Worm (Caenorhabditis elegans) whole organism, L4/young adult: ENCODE results near the gene try-5.

Experiments used
- W03F9.2 ChIP-seq: fragments of 150-350 bp; optimal IDR thresholded peaks from 2 replicates; lab custom pipeline; 2014; ENCODE audit warnings: missing biosample characterization, missing genetic modification characterization
- dao-5 ChIP-seq: sonication (generic microtip); optimal IDR thresholded peaks from 2 replicates; lab custom pipeline; 2016; ENCODE audit warnings: missing genotype, missing genetic modification characterization, moderate library complexity, missing compliant biosample characterization
- him-1 ChIP-seq: sonication (generic microtip); optimal IDR thresholded peaks from 2 replicates; lab custom pipeline; 2016; ENCODE audit warnings: missing genotype, missing genetic modification reagents, missing genetic modification characterization, missing compliant biosample characterization

- TF ChIP-seq W03F9.2 (tag; lab: Kevin White, UChicago) (no peak), him-1 (tag; lab: Kevin White, UChicago) (no peak), dao-5 (tag; lab: Kevin White, UChicago) (no peak)
Observed at ce11 chrV:9328670-9329069, 18.2 kb upstream of the try-5 start, which contains the start of gene K07B1.4.
